Worm (Caenorhabditis elegans): ENCODE measurements around the gene kcnl-4.

DNA sequence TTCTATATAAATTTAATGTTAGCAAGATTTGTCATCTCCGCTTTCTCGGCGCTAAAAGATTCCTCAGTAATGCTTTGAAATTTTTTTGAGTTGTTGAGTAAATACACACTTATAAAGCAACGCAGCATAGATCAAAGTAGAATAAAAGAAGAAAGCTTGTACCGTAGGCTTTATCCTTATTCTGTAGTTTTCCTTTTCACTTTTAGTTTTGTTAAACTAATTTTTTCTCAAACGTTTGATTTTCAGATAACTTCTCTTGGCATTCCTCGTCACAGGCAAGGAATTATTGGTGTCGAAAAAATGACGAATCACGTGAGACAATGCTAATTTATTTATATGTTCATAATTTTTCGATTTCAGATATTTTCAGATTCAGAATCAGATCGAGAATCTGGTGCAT is 31.7 kb downstream of the kcnl-4 start, which contains the start of gene C53A5.11:
- no peak for TF ChIP-seq sea-2 (GFP tag; optimal IDR thresholded peaks at IDR 0.05)
- TF ChIP-seq nhr-12 (tag; optimal IDR thresholded peaks at IDR 0.05), result no peak
- TF ChIP-seq ama-1 (optimal IDR thresholded peaks at IDR 0.05), result no peak
- no peak for TF ChIP-seq ceh-9 (tag; optimal IDR thresholded peaks at IDR 0.05)
- no peak for TF ChIP-seq jun-1 (tag; optimal IDR thresholded peaks at IDR 0.05)
- TF ChIP-seq daf-12 (tag; optimal IDR thresholded peaks at IDR 0.05), result no peak
- no peak for TF ChIP-seq pqm-1 (tag; optimal IDR thresholded peaks at IDR 0.05)
- no peak for TF ChIP-seq R02D3.7 (tag; optimal IDR thresholded peaks at IDR 0.05)
- no peak for TF ChIP-seq tbx-2 (tag; optimal IDR thresholded peaks at IDR 0.05)
- TF ChIP-seq ceh-16 (tag; optimal IDR thresholded peaks at IDR 0.05), result no peak
- no peak for TF ChIP-seq lin-39 (tag; optimal IDR thresholded peaks at IDR 0.05)

Data from whole organism, L3 larva.